Fruit fly (Drosophila melanogaster) whole organism, wandering third instar larva: Measurements from ENCODE around the gene Acsf3.

Experiments used
- Abd-B ChIP-seq: fragments of >200 bp; optimal IDR thresholded peaks from 2 replicates; lab custom pipeline; 2017; ENCODE audit warnings: missing biosample characterization, missing genetic modification characterization
- CG32264 ChIP-seq: fragments of 200-800 bp; sonication (Bioruptor generic); optimal IDR thresholded peaks from 2 replicates; lab custom pipeline; 2016; ENCODE audit warnings: missing biosample characterization, missing genetic modification characterization
- CG9705 ChIP-seq: fragments of 200-800 bp; sonication (Bioruptor generic); optimal IDR thresholded peaks from 2 replicates; lab custom pipeline; 2018; ENCODE audit warnings: missing biosample characterization, mild to moderate bottlenecking, missing genetic modification characterization
- GATAd ChIP-seq: sonication (Bioruptor generic); optimal IDR thresholded peaks from 2 replicates; lab custom pipeline; 2016; ENCODE audit warnings: missing biosample characterization, missing genetic modification characterization
- HLH106 ChIP-seq: fragments of 200-800 bp; optimal IDR thresholded peaks from 3 replicates; lab custom pipeline; 2019; ENCODE audit warnings: missing biosample characterization, mild to moderate bottlenecking, missing genetic modification characterization, moderate library complexity
- Hnf4 ChIP-seq: fragments of 200-800 bp; sonication (Bioruptor generic); optimal IDR thresholded peaks from 2 replicates; lab custom pipeline; 2016; ENCODE audit warnings: missing biosample characterization, mild to moderate bottlenecking, missing genetic modification characterization
- Jra ChIP-seq: sonication (Bioruptor generic); optimal IDR thresholded peaks from 2 replicates; lab custom pipeline; 2016; ENCODE audit warnings: missing biosample characterization, missing genetic modification characterization
- Myc ChIP-seq: fragments of >200 bp; optimal IDR thresholded peaks from 2 replicates; lab custom pipeline; 2017
- OdsH ChIP-seq: fragments of 200-800 bp; sonication (Bioruptor generic); optimal IDR thresholded peaks from 2 replicates; lab custom pipeline; 2016; ENCODE audit warnings: missing biosample characterization, mild to moderate bottlenecking, missing genetic modification characterization
- Rel ChIP-seq, 2 experiments: fragments of 200-800 bp; sonication (Bioruptor generic) in 1 of 2; optimal IDR thresholded peaks; 2 replicates in 1 of 2; 3 replicates in 1 of 2; lab custom pipeline; 2016 to 2019; ENCODE audit warnings: mild to moderate bottlenecking in 2 of 2, missing biosample characterization in 2 of 2, missing genetic modification characterization in 2 of 2, moderate library complexity in 1 of 2
- Sp1 ChIP-seq: fragments of 200-800 bp; sonication (Bioruptor generic); optimal IDR thresholded peaks from 3 replicates; lab custom pipeline; 2019; ENCODE audit warnings: missing biosample characterization, mild to moderate bottlenecking, missing genetic modification characterization, moderate library complexity
- Vsx2 ChIP-seq: fragments of 200-300, 225-300 bp; sonication (Bioruptor generic); optimal IDR thresholded peaks from 2 replicates; lab custom pipeline; 2018; ENCODE audit warnings: missing biosample characterization, missing genetic modification characterization; ENCODE audit not compliant: partially characterized antibody
- br ChIP-seq: fragments of 200-800 bp; sonication (Bioruptor generic); optimal IDR thresholded peaks from 2 replicates; lab custom pipeline; 2016; ENCODE audit warnings: missing biosample characterization, missing genetic modification characterization
- brk ChIP-seq: fragments of 200-800 bp; sonication (Bioruptor generic); optimal IDR thresholded peaks from 2 replicates; lab custom pipeline; 2016; ENCODE audit warnings: missing biosample characterization, mild to moderate bottlenecking, missing genetic modification characterization
- dl ChIP-seq, 2 experiments: fragments of 175-275, 200-275 bp in 1 of 2; fragments of 200-275 bp in 1 of 2; sonication (Bioruptor generic); optimal IDR thresholded peaks; lab custom pipeline; 2018; ENCODE audit warnings: mild to moderate bottlenecking in 2 of 2, missing biosample characterization in 2 of 2, missing genetic modification characterization in 2 of 2, moderate library complexity in 2 of 2; ENCODE audit not compliant: partially characterized antibody in 2 of 2, insufficient read depth in 1 of 2
- dmrt93B ChIP-seq: fragments of 200-800 bp; sonication (Bioruptor generic); optimal IDR thresholded peaks from 2 replicates; lab custom pipeline; 2018; ENCODE audit warnings: missing biosample characterization, mild to moderate bottlenecking, missing genetic modification characterization
- dsf ChIP-seq: sonication (Bioruptor generic); optimal IDR thresholded peaks from 2 replicates; lab custom pipeline; 2016; ENCODE audit warnings: missing biosample characterization, missing genetic modification characterization, borderline replicate concordance
- ey ChIP-seq: fragments of 200-800 bp; sonication (Bioruptor generic); optimal IDR thresholded peaks from 2 replicates; lab custom pipeline; 2016; ENCODE audit warnings: missing biosample characterization, missing genetic modification characterization
- foxo ChIP-seq, 2 experiments: fragments of 200-800 bp; sonication (Bioruptor generic); optimal IDR thresholded peaks; 2 replicates in 1 of 2; 3 replicates in 1 of 2; lab custom pipeline; 2016 to 2017; ENCODE audit warnings: missing biosample characterization in 2 of 2, missing genetic modification characterization in 2 of 2
- fru ChIP-seq: fragments of 200-800 bp; sonication (Bioruptor generic); optimal IDR thresholded peaks from 3 replicates; lab custom pipeline; 2016; ENCODE audit warnings: missing biosample characterization, mild to moderate bottlenecking, missing genetic modification characterization
- h ChIP-seq: fragments of 200-800 bp; sonication (Bioruptor generic); optimal IDR thresholded peaks from 3 replicates; lab custom pipeline; 2016; ENCODE audit warnings: missing biosample characterization, mild to moderate bottlenecking, missing genetic modification characterization
- lola ChIP-seq: fragments of >200 bp; optimal IDR thresholded peaks from 2 replicates; lab custom pipeline; 2017; ENCODE audit warnings: missing biosample characterization, missing genetic modification characterization
- psq ChIP-seq: fragments of 200-800 bp; sonication (Bioruptor generic); optimal IDR thresholded peaks from 3 replicates; lab custom pipeline; 2017; ENCODE audit warnings: missing biosample characterization, mild to moderate bottlenecking, missing genetic modification characterization, moderate library complexity
- rgr ChIP-seq: fragments of 200-800 bp; sonication (Bioruptor generic); optimal IDR thresholded peaks from 3 replicates; lab custom pipeline; 2016; ENCODE audit warnings: missing biosample characterization, mild to moderate bottlenecking, missing genetic modification characterization
- sage ChIP-seq: fragments of 200-800 bp; sonication (Bioruptor generic); optimal IDR thresholded peaks from 2 replicates; lab custom pipeline; 2016; ENCODE audit warnings: missing biosample characterization, mild to moderate bottlenecking, missing genetic modification characterization
- sv ChIP-seq: fragments of 200-800 bp; sonication (Bioruptor generic); optimal IDR thresholded peaks from 3 replicates; lab custom pipeline; 2016; ENCODE audit warnings: missing biosample characterization, missing genetic modification characterization
- tai ChIP-seq: sonication (Bioruptor generic); optimal IDR thresholded peaks from 2 replicates; lab custom pipeline; 2016; ENCODE audit warnings: missing biosample characterization, missing genetic modification characterization
- usp ChIP-seq: fragments of >200 bp; optimal IDR thresholded peaks from 2 replicates; lab custom pipeline; 2017; ENCODE audit warnings: missing biosample characterization, missing genetic modification characterization
- woc ChIP-seq: sonication (Bioruptor generic); optimal IDR thresholded peaks from 2 replicates; lab custom pipeline; 2016; ENCODE audit warnings: missing biosample characterization, mild to moderate bottlenecking, missing genetic modification characterization

Acsf3 gene

dm6 chrX:7315925-7316650, 12.8 kb upstream of the Acsf3 start:
- TF ChIP-seq Rel (GFP tag; optimal IDR thresholded peaks at IDR 0.05; lab: Kevin White, UChicago) (no peak), Rel (tag; optimal IDR thresholded peaks at IDR 0.05; lab: Kevin White, UChicago) (peak; percentile 8), dl (GFP tag; optimal IDR thresholded peaks at IDR 0.05; lab: Kevin White, UChicago; ENCODE audit: insufficient read depth in 1 of 2, partially characterized antibody in 2 of 2) (no peak)

dm6 chrX:7317214-7318210, 11.3 kb upstream of the Acsf3 start:
- TF ChIP-seq woc (no peak), br (peak; percentile 23), Rel (GFP tag; optimal IDR thresholded peaks at IDR 0.05; lab: Kevin White, UChicago) (no peak), Rel (tag; optimal IDR thresholded peaks at IDR 0.05; lab: Kevin White, UChicago) (peak; percentile 41)

dm6 chrX:7318464-7318863, 10.4 kb upstream of the Acsf3 start:
- TF ChIP-seq br: no peak
- no peak for TF ChIP-seq sage (GFP tag; lab: Kevin White, UChicago)
- no peak for TF ChIP-seq fru (GFP tag; lab: Kevin White, UChicago)
- peak; percentile 87 for TF ChIP-seq psq (GFP tag; lab: Kevin White, UChicago)
- no peak for TF ChIP-seq Jra (GFP tag; lab: Kevin White, UChicago)
- no peak for TF ChIP-seq h (GFP tag; lab: Kevin White, UChicago)
- TF ChIP-seq, all 38 proteins: peak for 1

dm6 chrX:7319053-7319702, 9.7 kb upstream of the Acsf3 start:
- TF ChIP-seq dmrt93B (GFP tag; lab: Kevin White, UChicago) (peak; percentile 75), Myc (lab: Kevin White, UChicago) (peak; percentile 56), ey (GFP tag; lab: Kevin White, UChicago) (peak; percentile 80), OdsH (GFP tag; lab: Kevin White, UChicago) (peak; percentile 83), fru (GFP tag; lab: Kevin White, UChicago) (peak; percentile 86), CG9705 (GFP tag; lab: Kevin White, UChicago) (peak; percentile 64), Sp1 (GFP tag; lab: Kevin White, UChicago) (peak; percentile 86), GATAd (GFP tag; lab: Kevin White, UChicago) (no peak), Abd-B (GFP tag; lab: Kevin White, UChicago) (no peak), Vsx2 (GFP tag; lab: Kevin White, UChicago) (no peak), rgr (GFP tag; lab: Kevin White, UChicago) (peak; percentile 80), Jra (GFP tag; lab: Kevin White, UChicago) (peak; percentile 27), HLH106 (tag; lab: Kevin White, UChicago) (peak; percentile 83), foxo (GFP tag; optimal IDR thresholded peaks at IDR 0.05; lab: Kevin White, UChicago) (peak in 1 of 2 experiments; percentile 89), brk (GFP tag; lab: Kevin White, UChicago) (no peak), usp (GFP tag; lab: Kevin White, UChicago) (no peak), tai (peak; percentile 72), sage (GFP tag; lab: Kevin White, UChicago) (peak; percentile 44), sv (peak; percentile 54), lola (no peak), h (GFP tag; lab: Kevin White, UChicago) (peak; percentile 86), dsf (GFP tag; lab: Kevin White, UChicago) (peak; percentile 20), Hnf4 (peak; percentile 74), br (peak; percentile 82), psq (GFP tag; lab: Kevin White, UChicago) (peak; percentile 63), woc (peak; percentile 67), CG32264 (peak; percentile 35)
